Fruit fly (Drosophila melanogaster): ENCODE results near the gene CG4022.

The CG4022 gene

DNA sequence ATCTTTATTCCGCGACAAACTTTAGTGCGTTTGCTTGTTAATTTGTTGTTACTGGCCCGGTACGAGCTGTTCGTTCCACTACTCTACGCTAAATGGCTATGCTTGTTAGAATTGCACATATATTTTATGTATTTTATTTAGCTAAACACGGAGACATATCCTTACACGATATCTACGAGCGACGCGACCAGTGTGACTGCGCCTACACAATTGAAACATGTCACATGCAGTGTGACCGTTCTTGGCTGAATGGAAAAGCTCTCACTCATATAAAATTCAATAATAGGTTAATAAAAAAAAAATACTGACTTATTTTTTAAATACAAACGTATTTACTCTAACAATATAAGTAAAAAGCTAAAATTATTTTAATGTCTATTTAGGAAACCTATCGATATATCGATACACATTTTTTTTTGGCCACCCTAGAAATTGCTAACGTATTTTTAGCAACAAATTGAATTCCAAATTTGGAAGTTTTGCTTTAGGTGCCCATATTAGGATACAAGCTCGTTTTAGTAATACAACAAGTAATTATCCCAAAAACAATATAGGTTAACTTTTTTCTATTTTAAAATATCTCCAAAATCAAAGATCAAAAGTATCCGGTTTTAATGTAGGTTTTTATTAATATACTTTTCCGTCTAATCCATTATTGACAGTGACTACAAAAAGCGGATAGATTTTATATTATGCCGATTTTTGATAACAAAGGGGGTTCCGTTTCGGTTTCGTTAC lies 11.4 kb downstream of the CG4022 start, which contains the start of gene CG4080 (continued):
- TF ChIP-seq Ets21C (GFP tag; optimal IDR thresholded peaks at IDR 0.05) (no peak), CG6808 (GFP tag; optimal IDR thresholded peaks at IDR 0.05) (no peak), CG11902 (GFP tag; optimal IDR thresholded peaks at IDR 0.05) (no peak), CG6854 (GFP tag; optimal IDR thresholded peaks at IDR 0.05) (peak; percentile 9), CG6163 (GFP tag; IDR thresholded peaks at IDR 0.05) (no peak), CG32006 (GFP tag; optimal IDR thresholded peaks at IDR 0.05) (no peak), CG3032 (tag; optimal IDR thresholded peaks at IDR 0.05) (no peak), CG9139 (GFP tag; optimal IDR thresholded peaks at IDR 0.05) (no peak), CG3919 (GFP tag; optimal IDR thresholded peaks at IDR 0.05) (no peak), net (GFP tag; optimal IDR thresholded peaks at IDR 0.05) (no peak), CG8119 (GFP tag; IDR thresholded peaks at IDR 0.05) (no peak), Sox14 (GFP tag; optimal IDR thresholded peaks at IDR 0.05) (peak; percentile 21)

dm6 chr3L:9398435-9398981 lies 12.1 kb downstream of the CG4022 start:
- TF ChIP-seq OdsH (GFP tag; optimal IDR thresholded peaks at IDR 0.05) (peak; percentile 21), CG6792 (GFP tag; optimal IDR thresholded peaks at IDR 0.05) (no peak), CG11294 (GFP tag; IDR thresholded peaks at IDR 0.05) (peak; percentile 39), Eip93F (GFP tag; optimal IDR thresholded peaks at IDR 0.05) (no peak), eg (GFP tag; IDR thresholded peaks at IDR 0.05) (no peak; the same call in 1 of the 3 replicates), CG11762 (GFP tag; optimal IDR thresholded peaks at IDR 0.05; ENCODE audit: insufficient read depth) (no peak), Eip78C (GFP tag) (peak; percentile 50), CG11902 (GFP tag; optimal IDR thresholded peaks at IDR 0.05) (peak; percentile 3), fd85E (GFP tag; optimal IDR thresholded peaks at IDR 0.05) (no peak), CG10631 (GFP tag; optimal IDR thresholded peaks at IDR 0.05) (no peak), CG3919 (GFP tag; optimal IDR thresholded peaks at IDR 0.05) (peak; percentile 57), Hr38 (GFP tag; optimal IDR thresholded peaks at IDR 0.05) (no peak), Met (GFP tag; optimal IDR thresholded peaks at IDR 0.05) (no peak), ss (GFP tag; optimal IDR thresholded peaks at IDR 0.05) (peak; percentile 24 to 25), salr (GFP tag; optimal IDR thresholded peaks at IDR 0.05) (peak in 1 of 2 experiments; percentile 12), CG8119 (GFP tag; IDR thresholded peaks at IDR 0.05) (0 out of 3 replicates have a peak, but pooled peaks have one; percentile 25), Sox15 (GFP tag; optimal IDR thresholded peaks at IDR 0.05) (no peak), CG15336 (GFP tag; IDR thresholded peaks at IDR 0.05) (no peak), CG6163 (GFP tag; IDR thresholded peaks at IDR 0.05) (peak; percentile 31; the same call in 1 of the 3 replicates), Ets21C (GFP tag; optimal IDR thresholded peaks at IDR 0.05) (no peak), topi (GFP tag; optimal IDR thresholded peaks at IDR 0.05) (no peak), Blimp-1 (GFP tag; optimal IDR thresholded peaks at IDR 0.05) (no peak), cyc (GFP tag; optimal IDR thresholded peaks at IDR 0.05) (peak; percentile 16), net (GFP tag; optimal IDR thresholded peaks at IDR 0.05) (peak; percentile 6), CG1621 (tag; optimal IDR thresholded peaks at IDR 0.05) (peak; percentile 8), vri (GFP tag; optimal IDR thresholded peaks at IDR 0.05) (no peak), CG32006 (GFP tag; optimal IDR thresholded peaks at IDR 0.05) (no peak), CG7368 (GFP tag; optimal IDR thresholded peaks at IDR 0.05) (peak; percentile 11), CG6808 (GFP tag; optimal IDR thresholded peaks at IDR 0.05) (peak; percentile 5), CG10669 (GFP tag; optimal IDR thresholded peaks at IDR 0.05) (peak; percentile 21), CG31627 (GFP tag; optimal IDR thresholded peaks at IDR 0.05) (no peak), spab (GFP tag; optimal IDR thresholded peaks at IDR 0.05) (peak; percentile 14), Smox (GFP tag; optimal IDR thresholded peaks at IDR 0.05) (no peak), CG8319 (GFP tag; optimal IDR thresholded peaks at IDR 0.05) (no peak), Hr4 (GFP tag; optimal IDR thresholded peaks at IDR 0.05) (no peak), CG3032 (tag; optimal IDR thresholded peaks at IDR 0.05) (peak; percentile 39), Ets96B (tag; optimal IDR thresholded peaks at IDR 0.05) (peak; percentile 8), Sox14 (GFP tag; optimal IDR thresholded peaks at IDR 0.05) (peak; percentile 19), Lpt (GFP tag; optimal IDR thresholded peaks at IDR 0.05) (no peak)
